Worm (Caenorhabditis elegans): ENCODE data around the gene ZK1320.5.

ce11 chrII:9652919-9653318 is 12.6 kb downstream of the ZK1320.5 start, which contains the start of gene ZK1307.3:
- TF ChIP-seq ceh-22 (tag; optimal IDR thresholded peaks at IDR 0.05), result no peak
- TF ChIP-seq ttx-3 (tag; optimal IDR thresholded peaks at IDR 0.05), result no peak
- no peak for TF ChIP-seq ref-2 (tag; optimal IDR thresholded peaks at IDR 0.05)
- no peak for TF ChIP-seq unc-42 (tag; optimal IDR thresholded peaks at IDR 0.05)
- no peak for TF ChIP-seq dve-1 (tag; optimal IDR thresholded peaks at IDR 0.05)
- no peak for TF ChIP-seq dmd-4 (tag; optimal IDR thresholded peaks at IDR 0.05; ENCODE audit: borderline replicate concordance)
- TF ChIP-seq Y22D7AL.16 (tag; optimal IDR thresholded peaks at IDR 0.05), result no peak
- no peak for TF ChIP-seq rnt-1 (tag; optimal IDR thresholded peaks at IDR 0.05)
